Worm (Caenorhabditis elegans): ENCODE measurements around the gene his-69.

Gene his-69

DNA sequence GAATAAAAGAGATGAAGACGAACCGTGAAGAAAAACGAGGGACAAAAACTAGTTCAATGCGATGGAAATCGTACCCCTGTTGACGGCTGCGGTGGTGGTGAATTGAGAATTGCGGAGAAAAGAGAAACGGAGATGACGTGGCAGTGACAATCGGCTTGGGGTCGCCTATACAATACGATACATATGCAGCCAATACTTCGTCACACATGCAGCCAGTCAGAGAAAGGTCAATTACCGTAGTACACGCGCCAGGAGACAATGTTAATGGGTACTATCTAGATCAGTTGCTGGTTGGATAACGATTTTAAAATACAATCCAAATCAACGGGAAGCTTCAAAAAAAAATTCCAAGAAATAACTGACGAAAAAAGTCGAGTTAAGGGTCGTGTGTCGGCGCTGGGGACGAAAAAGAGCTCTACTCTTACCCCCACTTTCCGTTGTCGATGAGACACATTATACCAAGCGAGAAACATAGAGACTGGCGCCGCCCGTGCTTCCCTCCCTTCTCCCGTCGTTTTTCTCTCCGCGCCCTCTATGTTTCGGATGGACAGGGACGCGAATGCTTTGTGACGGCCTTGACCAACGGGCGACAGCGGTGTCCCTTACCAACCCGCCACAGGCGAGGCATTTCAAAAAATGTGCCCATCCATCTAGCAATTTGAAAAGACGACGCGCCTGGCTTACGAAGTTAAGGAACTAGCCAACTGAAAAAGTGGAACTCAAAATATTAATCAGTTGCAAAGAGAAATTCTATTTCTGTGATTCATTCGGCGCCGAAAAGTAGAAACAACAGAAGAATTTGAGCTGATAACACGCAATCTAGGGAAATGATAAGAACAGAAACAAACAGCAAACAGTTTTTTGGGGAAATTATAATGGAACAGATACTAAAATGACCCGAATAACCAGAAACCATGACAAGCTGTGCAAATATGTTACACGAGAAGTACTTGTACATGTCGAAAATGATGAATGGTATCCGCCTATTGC is 39.7 kb downstream of the his-69 start:
- TF ChIP-seq elt-2 (tag; optimal IDR thresholded peaks at IDR 0.05) = peak; percentile 80
- no peak for TF ChIP-seq mdl-1 (tag; optimal IDR thresholded peaks at IDR 0.05)
- no peak for TF ChIP-seq eor-1 (tag; optimal IDR thresholded peaks at IDR 0.05)
- TF ChIP-seq mml-1 (tag; optimal IDR thresholded peaks at IDR 0.05) = no peak
- no peak for TF ChIP-seq ceh-9 (tag; optimal IDR thresholded peaks at IDR 0.05)
- TF ChIP-seq nhr-67 (tag; optimal IDR thresholded peaks at IDR 0.05) = no peak
- TF ChIP-seq ztf-11 (tag; optimal IDR thresholded peaks at IDR 0.05) = no peak
- no peak for TF ChIP-seq nhr-43 (tag; optimal IDR thresholded peaks at IDR 0.05; ENCODE audit: poor library complexity, severe bottlenecking)
- TF ChIP-seq sea-2 (GFP tag; optimal IDR thresholded peaks at IDR 0.05) = no peak
- no peak for TF ChIP-seq ceh-16 (tag; optimal IDR thresholded peaks at IDR 0.05)
- no peak for TF ChIP-seq ceh-28 (tag; optimal IDR thresholded peaks at IDR 0.05)
- TF ChIP-seq ztf-4 (tag; optimal IDR thresholded peaks at IDR 0.05) = no peak
- no peak for TF ChIP-seq elt-1 (tag; optimal IDR thresholded peaks at IDR 0.05)
- no peak for TF ChIP-seq jun-1 (tag; optimal IDR thresholded peaks at IDR 0.05)
- TF ChIP-seq fos-1 (tag; optimal IDR thresholded peaks at IDR 0.05) = no peak
- TF ChIP-seq egl-27 (tag; optimal IDR thresholded peaks at IDR 0.05) = no peak
- no peak for TF ChIP-seq lin-15B (tag; optimal IDR thresholded peaks at IDR 0.05)
- peak; percentile 81 for TF ChIP-seq lin-39 (tag; optimal IDR thresholded peaks at IDR 0.05)
- peak; percentile 42 for TF ChIP-seq snpc-4 (tag; optimal IDR thresholded peaks at IDR 0.05)
- TF ChIP-seq lsy-12 (tag; optimal IDR thresholded peaks at IDR 0.05) = no peak
- no peak for TF ChIP-seq zag-1 (tag; optimal IDR thresholded peaks at IDR 0.05)
- TF ChIP-seq nfya-1 (tag; optimal IDR thresholded peaks at IDR 0.05; ENCODE audit: insufficient read depth) = peak; percentile 63
- no peak for TF ChIP-seq nhr-12 (tag; optimal IDR thresholded peaks at IDR 0.05)
- TF ChIP-seq ceh-82 (tag; optimal IDR thresholded peaks at IDR 0.05) = no peak
- TF ChIP-seq tbx-2 (tag; optimal IDR thresholded peaks at IDR 0.05) = no peak
- TF ChIP-seq fkh-10 (GFP tag; optimal IDR thresholded peaks at IDR 0.05) = no peak
- TF ChIP-seq nhr-11 (tag; optimal IDR thresholded peaks at IDR 0.05) = no peak
- TF ChIP-seq hmg-11 (tag; optimal IDR thresholded peaks at IDR 0.05) = no peak
- peak; percentile 31 for TF ChIP-seq nhr-25 (tag; optimal IDR thresholded peaks at IDR 0.05)
- TF ChIP-seq ZK546.5 (tag; optimal IDR thresholded peaks at IDR 0.05) = no peak
- no peak for TF ChIP-seq skn-1 (tag; optimal IDR thresholded peaks at IDR 0.05)
- TF ChIP-seq ama-1 (optimal IDR thresholded peaks at IDR 0.05) = no peak
- TF ChIP-seq nhr-237 (tag; optimal IDR thresholded peaks at IDR 0.05) = no peak
- no peak for TF ChIP-seq nhr-77 (tag; optimal IDR thresholded peaks at IDR 0.05)
- TF ChIP-seq R02D3.7 (tag; optimal IDR thresholded peaks at IDR 0.05) = no peak
- no peak for TF ChIP-seq unc-62 (GFP tag; optimal IDR thresholded peaks at IDR 0.05)
- TF ChIP-seq pha-4 (tag; optimal IDR thresholded peaks at IDR 0.05) = peak; percentile 17
- no peak for TF ChIP-seq daf-12 (tag; optimal IDR thresholded peaks at IDR 0.05)
- no peak for TF ChIP-seq egl-5 (tag; optimal IDR thresholded peaks at IDR 0.05)
- TF ChIP-seq aly-2 (tag; optimal IDR thresholded peaks at IDR 0.05) = no peak
- no peak for TF ChIP-seq fkh-2 (tag; optimal IDR thresholded peaks at IDR 0.05)
- no peak for TF ChIP-seq nhr-76 (tag; optimal IDR thresholded peaks at IDR 0.05)
- TF ChIP-seq elt-3 (tag; optimal IDR thresholded peaks at IDR 0.05) = no peak
- TF ChIP-seq nhr-23 (tag; optimal IDR thresholded peaks at IDR 0.05) = peak; percentile 6
- TF ChIP-seq pqm-1 (tag; optimal IDR thresholded peaks at IDR 0.05) = peak; percentile 57
- TF ChIP-seq nhr-28 (tag; optimal IDR thresholded peaks at IDR 0.05) = no peak
- no peak for TF ChIP-seq unc-39 (tag; optimal IDR thresholded peaks at IDR 0.05)

Measured in whole organism, L3 larva.